Worm (Caenorhabditis elegans): ENCODE measurements around the gene scrm-8.

ce11 chrIV:4152143-4152542, 12.3 kb upstream of the scrm-8 start, which contains the start of the genes K08D10.10 and R07C12.1:
- no peak for TF ChIP-seq ZK546.5 (tag; optimal IDR thresholded peaks at IDR 0.05)
- TF ChIP-seq egl-27 (tag; optimal IDR thresholded peaks at IDR 0.05), result no peak
- no peak for TF ChIP-seq nhr-25 (tag; optimal IDR thresholded peaks at IDR 0.05)

Measured in whole organism, L3 larva.